Worm (Caenorhabditis elegans) whole organism, L4 larva: ENCODE measurements around the gene W03H9.1.

Experiments
- F26F4.8 ChIP-seq: fragments of 200-800 bp; sonication (Bioruptor generic); conservative IDR thresholded peaks from 2 replicates; pipeline ENCODE4 v1.3.6; 2022; ENCODE audit warnings: missing genetic modification characterization, missing compliant biosample characterization
- T20F7.1 ChIP-seq: fragments of 200-800 bp; sonication (Bioruptor generic); optimal IDR thresholded peaks from 2 replicates; lab custom pipeline; 2018; ENCODE audit warnings: mild to moderate bottlenecking, missing genetic modification characterization, missing compliant biosample characterization
- T26A8.4 ChIP-seq: fragments of 200-800 bp; sonication (Bioruptor generic); IDR thresholded peaks from 2 replicates; pipeline ENCODE4 v1.3.6; 2022; ENCODE audit warnings: missing genetic modification characterization, missing compliant biosample characterization
- Y5F2A.4 ChIP-seq: fragments of 200-800 bp; sonication (Bioruptor generic); optimal IDR thresholded peaks from 2 replicates; lab custom pipeline; 2018; ENCODE audit warnings: mild to moderate bottlenecking, missing genetic modification characterization, missing compliant biosample characterization
- aha-1 ChIP-seq: fragments of 150-350 bp; peaks from one replicate; lab custom pipeline; 2014; ENCODE audit warnings: missing biosample characterization, missing genetic modification characterization
- aly-2 ChIP-seq: sonication (generic microtip); optimal IDR thresholded peaks from 2 replicates; lab custom pipeline; 2018; ENCODE audit warnings: missing biosample characterization, missing genetic modification characterization
- arid-1 ChIP-seq: fragments of 200-800 bp; sonication (Bioruptor generic); conservative IDR thresholded peaks from 2 replicates; pipeline ENCODE4 v1.3.6; 2022; ENCODE audit warnings: missing genetic modification reagents, missing genetic modification characterization, missing compliant biosample characterization
- ceh-28 ChIP-seq: fragments of 150-350 bp; optimal IDR thresholded peaks from 2 replicates; lab custom pipeline; 2014; ENCODE audit warnings: missing biosample characterization, missing genetic modification reagents, missing genetic modification characterization
- cey-2 ChIP-seq: sonication (generic microtip); optimal IDR thresholded peaks from 3 replicates; lab custom pipeline; 2017; ENCODE audit warnings: missing genetic modification characterization, mild to moderate bottlenecking, missing compliant biosample characterization, antibody characterized with exemption, borderline replicate concordance; ENCODE audit not compliant: insufficient read depth
- daf-12 ChIP-seq: fragments of 150-350 bp; optimal IDR thresholded peaks from 2 replicates; lab custom pipeline; 2014; ENCODE audit warnings: missing biosample characterization, missing genetic modification reagents, missing genetic modification characterization
- daf-19 ChIP-seq: fragments of 200-800 bp; sonication (Bioruptor generic); conservative IDR thresholded peaks from 2 replicates; pipeline ENCODE4 v1.3.6; 2022; ENCODE audit warnings: missing genetic modification characterization, missing compliant biosample characterization
- daf-8 ChIP-seq: fragments of 200-800 bp; sonication (Bioruptor generic); IDR thresholded peaks from 2 replicates; pipeline ENCODE4 v1.3.6; 2022; ENCODE audit warnings: missing genetic modification characterization, missing compliant biosample characterization
- dmd-6 ChIP-seq: fragments of 200-800 bp; sonication (Bioruptor generic); IDR thresholded peaks from 2 replicates; pipeline ENCODE4 v1.3.6; 2022; ENCODE audit warnings: missing genetic modification reagents, missing genetic modification characterization, missing compliant biosample characterization
- fos-1 ChIP-seq: fragments of 150-350 bp; optimal IDR thresholded peaks from 2 replicates; lab custom pipeline; 2014; ENCODE audit warnings: missing biosample characterization, missing genetic modification characterization
- hif-1 ChIP-seq, 2 experiments: sonication (generic microtip); optimal IDR thresholded peaks; 2 replicates each; lab custom pipeline; 2016 to 2017; ENCODE audit warnings: missing compliant biosample characterization in 2 of 2, missing genetic modification characterization in 2 of 2, missing genetic modification reagents in 2 of 2, missing genotype in 2 of 2, mild to moderate bottlenecking in 1 of 2
- lin-1 ChIP-seq: fragments of 200-800 bp; sonication (Bioruptor generic); IDR thresholded peaks from 2 replicates; pipeline ENCODE4 v1.3.6; 2022; ENCODE audit warnings: missing genetic modification reagents, missing genetic modification characterization, missing compliant biosample characterization
- lin-38 ChIP-seq: fragments of 200-800 bp; sonication (Bioruptor generic); IDR thresholded peaks from 2 replicates; pipeline ENCODE4 v1.3.6; 2022; ENCODE audit warnings: missing genetic modification reagents, missing genetic modification characterization, missing compliant biosample characterization
- madf-5 ChIP-seq, 2 experiments: fragments of 200-800 bp; sonication (Bioruptor generic); IDR thresholded peaks; 2 replicates each; pipeline ENCODE4 v1.3.6; 2022; ENCODE audit warnings: missing compliant biosample characterization in 2 of 2, missing genetic modification characterization in 2 of 2
- nhr-25 ChIP-seq: sonication (generic microtip); optimal IDR thresholded peaks from 2 replicates; lab custom pipeline; 2017; ENCODE audit warnings: missing genetic modification characterization, mild to moderate bottlenecking, missing compliant biosample characterization, antibody characterized with exemption, moderate library complexity, borderline replicate concordance; ENCODE audit not compliant: insufficient read depth
- nhr-6 ChIP-seq: fragments of 150-350 bp; optimal IDR thresholded peaks from 2 replicates; lab custom pipeline; 2014; ENCODE audit warnings: missing biosample characterization, missing genetic modification characterization
- pqm-1 ChIP-seq: sonication (generic microtip); optimal IDR thresholded peaks from 2 replicates; lab custom pipeline; 2017; ENCODE audit warnings: missing biosample characterization, missing genetic modification characterization
- saeg-2 ChIP-seq: fragments of 200-800 bp; sonication (Bioruptor generic); IDR thresholded peaks from 2 replicates; pipeline ENCODE4 v1.3.6; 2022; ENCODE audit warnings: missing genetic modification reagents, missing genetic modification characterization, missing compliant biosample characterization
- spr-1 ChIP-seq: sonication (generic microtip); optimal IDR thresholded peaks from 2 replicates; lab custom pipeline; 2016; ENCODE audit warnings: mild to moderate bottlenecking, missing genetic modification characterization, missing compliant biosample characterization
- spr-3 ChIP-seq: fragments of 200-800 bp; sonication (Bioruptor generic); optimal IDR thresholded peaks from 2 replicates; lab custom pipeline; 2018; ENCODE audit warnings: mild to moderate bottlenecking, missing genetic modification characterization, missing compliant biosample characterization
- unc-62 ChIP-seq, 3 experiments: fragments of 150-350 bp in 1 of 3; sonication (generic microtip); optimal IDR thresholded peaks in 2 of 3; peaks in 1 of 3; 1 replicate in 1 of 3; 2 replicates in 2 of 3; lab custom pipeline; 2014 to 2017; ENCODE audit warnings: missing biosample characterization in 3 of 3, missing genetic modification characterization in 3 of 3, missing genetic modification reagents in 3 of 3, missing genotype in 1 of 3
- vab-7 ChIP-seq: fragments of 200-800 bp; sonication (Bioruptor generic); IDR thresholded peaks from 2 replicates; pipeline ENCODE4 v1.3.6; 2022; ENCODE audit warnings: missing genetic modification reagents, missing genetic modification characterization, missing compliant biosample characterization
- ztf-7 ChIP-seq: fragments of 150-350 bp; optimal IDR thresholded peaks from 2 replicates; lab custom pipeline; 2014; ENCODE audit warnings: missing biosample characterization, missing genetic modification characterization

Gene W03H9.1

ce11 chrII:14100963-14101362 is 49.0 kb downstream of the W03H9.1 start, which contains the start of gene bkip-1:
Gene bkip-1, plus strand, starts transcription at chrII:14101263.
- TF ChIP-seq pqm-1 (tag; lab: Kevin White, UChicago) (no peak), Y5F2A.4 (GFP tag; lab: Kevin White, UChicago) (no peak), vab-7 (GFP tag; lab: Robert Waterston, UW) (no peak), cey-2 (tag; lab: Kevin White, UChicago) (no peak), dmd-6 (no peak), fos-1 (tag; lab: Kevin White, UChicago) (no peak), ceh-28 (tag; lab: Kevin White, UChicago) (no peak), T26A8.4 (GFP tag; lab: Robert Waterston, UW) (no peak), lin-1 (GFP tag; lab: Robert Waterston, UW) (no peak), ztf-7 (tag; lab: Kevin White, UChicago) (no peak), T20F7.1 (GFP tag; lab: Kevin White, UChicago) (no peak), aha-1 (tag; lab: Kevin White, UChicago) (no peak), nhr-25 (tag; lab: Kevin White, UChicago) (no peak)

- TF ChIP-seq daf-8 (GFP tag; lab: Robert Waterston, UW) (no peak), hif-1 (tag; optimal IDR thresholded peaks at IDR 0.05; lab: Kevin White, UChicago) (no peak), nhr-6 (no peak), lin-38 (GFP tag; lab: Robert Waterston, UW) (no peak), T26A8.4 (GFP tag; lab: Robert Waterston, UW) (no peak), F26F4.8 (GFP tag; lab: Robert Waterston, UW) (no peak), unc-62 (GFP tag; optimal IDR thresholded peaks at IDR 0.05 in 1 of 2; lab: Kevin White, UChicago) (no peak), unc-62 (tag; optimal IDR thresholded peaks at IDR 0.05; lab: Kevin White, UChicago) (no peak), saeg-2 (GFP tag; lab: Robert Waterston, UW) (no peak), madf-5 (GFP tag; IDR thresholded peaks at IDR 0.05; lab: Robert Waterston, UW) (no peak), daf-12 (tag; lab: Kevin White, UChicago) (no peak), aly-2 (tag; lab: Kevin White, UChicago) (no peak)
Measured at ce11 chrII:14098348-14098747, 51.6 kb downstream of the W03H9.1 start.

- no peak for TF ChIP-seq nhr-6
- no peak for TF ChIP-seq daf-19 (GFP tag; lab: Robert Waterston, UW)
- no peak for TF ChIP-seq arid-1
- TF ChIP-seq hif-1 (tag; optimal IDR thresholded peaks at IDR 0.05; lab: Kevin White, UChicago) = no peak
- no peak for TF ChIP-seq spr-3 (GFP tag; lab: Kevin White, UChicago)
- no peak for TF ChIP-seq ztf-7 (tag; lab: Kevin White, UChicago)
- TF ChIP-seq spr-1 (tag; lab: Kevin White, UChicago) = no peak
- TF ChIP-seq, all 104 proteins: peak for 0
Measured at ce11 chrII:14097518-14097917, 52.4 kb downstream of the W03H9.1 start, which contains the start of gene Y39G8C.2. Gene Y39G8C.2, minus strand, starts transcription at chrII:14097618.
